Worm (Caenorhabditis elegans) whole organism, L4 larva: ENCODE results near the gene F38B2.6.

Experiments
- F10B5.3 ChIP-seq: sonication (generic microtip); optimal IDR thresholded peaks from 2 replicates; lab custom pipeline; 2016; ENCODE audit warnings: mild to moderate bottlenecking, missing genetic modification characterization, missing compliant biosample characterization
- F37D6.2 ChIP-seq: sonication (generic microtip); optimal IDR thresholded peaks from 2 replicates; lab custom pipeline; 2016; ENCODE audit warnings: mild to moderate bottlenecking, missing genetic modification characterization, missing compliant biosample characterization
- T20F7.1 ChIP-seq: fragments of 200-800 bp; sonication (Bioruptor generic); optimal IDR thresholded peaks from 2 replicates; lab custom pipeline; 2018; ENCODE audit warnings: mild to moderate bottlenecking, missing genetic modification characterization, missing compliant biosample characterization
- T26A8.4 ChIP-seq: fragments of 200-800 bp; sonication (Bioruptor generic); IDR thresholded peaks from 2 replicates; pipeline ENCODE4 v1.3.6; 2022; ENCODE audit warnings: missing genetic modification characterization, missing compliant biosample characterization
- Y48G9A.11 ChIP-seq: fragments of 200-800 bp; sonication (Bioruptor generic); IDR thresholded peaks from 2 replicates; pipeline ENCODE4 v1.3.6; 2022; ENCODE audit warnings: missing genetic modification reagents, missing genetic modification characterization, missing compliant biosample characterization
- Y5F2A.4 ChIP-seq: fragments of 200-800 bp; sonication (Bioruptor generic); optimal IDR thresholded peaks from 2 replicates; lab custom pipeline; 2018; ENCODE audit warnings: mild to moderate bottlenecking, missing genetic modification characterization, missing compliant biosample characterization
- Y75B8A.6 ChIP-seq: fragments of 200-800 bp; sonication (Bioruptor generic); IDR thresholded peaks from 2 replicates; pipeline ENCODE4 v1.3.6; 2022; ENCODE audit warnings: missing genetic modification reagents, missing genetic modification characterization, missing compliant biosample characterization
- ZK546.5 ChIP-seq, 2 experiments: sonication (generic microtip); optimal IDR thresholded peaks; 2 replicates each; lab custom pipeline; 2017; ENCODE audit warnings: missing biosample characterization in 2 of 2, missing genetic modification characterization in 2 of 2
- aly-2 ChIP-seq: sonication (generic microtip); optimal IDR thresholded peaks from 2 replicates; lab custom pipeline; 2018; ENCODE audit warnings: missing biosample characterization, missing genetic modification characterization
- ceh-28 ChIP-seq: fragments of 150-350 bp; optimal IDR thresholded peaks from 2 replicates; lab custom pipeline; 2014; ENCODE audit warnings: missing biosample characterization, missing genetic modification reagents, missing genetic modification characterization
- ceh-32 ChIP-seq: sonication (generic microtip); optimal IDR thresholded peaks from 2 replicates; lab custom pipeline; 2016; ENCODE audit warnings: mild to moderate bottlenecking, missing genetic modification characterization, missing compliant biosample characterization; ENCODE audit not compliant: poor library complexity
- ceh-62 ChIP-seq: sonication (generic microtip); optimal IDR thresholded peaks from 2 replicates; lab custom pipeline; 2017; ENCODE audit warnings: missing biosample characterization, missing genetic modification characterization
- ctbp-1 ChIP-seq: fragments of 200-800 bp; sonication (Bioruptor generic); IDR thresholded peaks from 2 replicates; pipeline ENCODE4 v1.3.6; 2022; ENCODE audit warnings: missing genetic modification reagents, missing genetic modification characterization, missing compliant biosample characterization
- dmd-6 ChIP-seq: fragments of 200-800 bp; sonication (Bioruptor generic); IDR thresholded peaks from 2 replicates; pipeline ENCODE4 v1.3.6; 2022; ENCODE audit warnings: missing genetic modification reagents, missing genetic modification characterization, missing compliant biosample characterization
- duxl-1 ChIP-seq: sonication (generic microtip); optimal IDR thresholded peaks from 2 replicates; lab custom pipeline; 2016; ENCODE audit warnings: mild to moderate bottlenecking, missing genetic modification characterization, moderate library complexity, missing compliant biosample characterization; ENCODE audit not compliant: poor library complexity
- egl-27 ChIP-seq: sonication (generic microtip); optimal IDR thresholded peaks from 3 replicates; lab custom pipeline; 2017; ENCODE audit warnings: missing biosample characterization, missing genetic modification reagents, missing genetic modification characterization
- egl-43 ChIP-seq: fragments of 200-800 bp; sonication (Bioruptor generic); IDR thresholded peaks from 2 replicates; pipeline ENCODE4 v1.3.6; 2022; ENCODE audit warnings: missing genetic modification reagents, missing genetic modification characterization, missing compliant biosample characterization
- hmg-1.1 ChIP-seq: fragments of 200-800 bp; sonication (Bioruptor generic); IDR thresholded peaks from 2 replicates; pipeline ENCODE4 v1.3.6; 2022; ENCODE audit warnings: missing genetic modification reagents, missing genetic modification characterization, missing compliant biosample characterization
- lin-1 ChIP-seq: fragments of 200-800 bp; sonication (Bioruptor generic); IDR thresholded peaks from 2 replicates; pipeline ENCODE4 v1.3.6; 2022; ENCODE audit warnings: missing genetic modification reagents, missing genetic modification characterization, missing compliant biosample characterization
- lin-13 ChIP-seq: fragments of 150-350 bp; optimal IDR thresholded peaks from 2 replicates; lab custom pipeline; 2014; ENCODE audit warnings: missing biosample characterization, missing genetic modification reagents, missing genetic modification characterization
- lin-29 ChIP-seq: fragments of 200-800 bp; sonication (Bioruptor generic); IDR thresholded peaks from 2 replicates; pipeline ENCODE4 v1.3.6; 2022; ENCODE audit warnings: missing genetic modification reagents, missing genetic modification characterization, missing compliant biosample characterization
- madf-5 ChIP-seq, 2 experiments: fragments of 200-800 bp; sonication (Bioruptor generic); IDR thresholded peaks; 2 replicates each; pipeline ENCODE4 v1.3.6; 2022; ENCODE audit warnings: missing compliant biosample characterization in 2 of 2, missing genetic modification characterization in 2 of 2
- madf-9 ChIP-seq: fragments of 200-800 bp; sonication (Bioruptor generic); conservative IDR thresholded peaks from 2 replicates; pipeline ENCODE4 v1.3.6; 2022; ENCODE audit warnings: missing genetic modification reagents, missing genetic modification characterization, missing compliant biosample characterization
- mdt-29 ChIP-seq: fragments of 200-800 bp; sonication (Bioruptor generic); IDR thresholded peaks from 2 replicates; pipeline ENCODE4 v1.3.6; 2022; ENCODE audit warnings: missing genetic modification reagents, missing genetic modification characterization, missing compliant biosample characterization
- mep-1 ChIP-seq: fragments of 150-350 bp; sonication (generic microtip); optimal IDR thresholded peaks from 3 replicates; lab custom pipeline; 2014; ENCODE audit warnings: missing biosample characterization, missing genetic modification characterization
- mes-2 ChIP-seq: sonication (generic microtip); optimal IDR thresholded peaks from 2 replicates; lab custom pipeline; 2016; ENCODE audit warnings: missing genotype, mild to moderate bottlenecking, missing genetic modification characterization, missing compliant biosample characterization; ENCODE audit not compliant: poor library complexity, severe bottlenecking
- mxl-2 ChIP-seq: fragments of 200-800 bp; sonication (Bioruptor generic); conservative IDR thresholded peaks from 2 replicates; pipeline ENCODE4 v1.3.6; 2022; ENCODE audit warnings: missing genetic modification reagents, missing genetic modification characterization, missing compliant biosample characterization
- nhr-10 ChIP-seq: fragments of 150-350 bp; optimal IDR thresholded peaks from 2 replicates; lab custom pipeline; 2014; ENCODE audit warnings: missing biosample characterization, missing genetic modification characterization
- nhr-102 ChIP-seq: sonication (generic microtip); optimal IDR thresholded peaks from 2 replicates; lab custom pipeline; 2016; ENCODE audit warnings: mild to moderate bottlenecking, missing genetic modification characterization, moderate library complexity, missing compliant biosample characterization
- nhr-11 ChIP-seq: fragments of 150-350 bp; optimal IDR thresholded peaks from 2 replicates; lab custom pipeline; 2014; ENCODE audit warnings: missing biosample characterization, missing genetic modification characterization
- nhr-237 ChIP-seq: sonication (generic microtip); optimal IDR thresholded peaks from 2 replicates; lab custom pipeline; 2017; ENCODE audit warnings: missing biosample characterization, missing genetic modification characterization
- nhr-25 ChIP-seq: sonication (generic microtip); optimal IDR thresholded peaks from 2 replicates; lab custom pipeline; 2017; ENCODE audit warnings: missing genetic modification characterization, mild to moderate bottlenecking, missing compliant biosample characterization, antibody characterized with exemption, moderate library complexity, borderline replicate concordance; ENCODE audit not compliant: insufficient read depth
- nhr-28 ChIP-seq: fragments of 150-350 bp; optimal IDR thresholded peaks from 2 replicates; lab custom pipeline; 2014; ENCODE audit warnings: missing biosample characterization, missing genetic modification characterization
- nhr-42 ChIP-seq: fragments of 200-800 bp; sonication (Bioruptor generic); IDR thresholded peaks from 2 replicates; pipeline ENCODE4 v1.3.6; 2022; ENCODE audit warnings: missing genetic modification characterization, missing compliant biosample characterization
- nhr-6 ChIP-seq: fragments of 150-350 bp; optimal IDR thresholded peaks from 2 replicates; lab custom pipeline; 2014; ENCODE audit warnings: missing biosample characterization, missing genetic modification characterization
- nhr-77 ChIP-seq: fragments of 150-350 bp; optimal IDR thresholded peaks from 2 replicates; lab custom pipeline; 2014; ENCODE audit warnings: missing biosample characterization, missing genetic modification characterization
- pha-4 ChIP-seq, 2 experiments: fragments of 150-350 bp in 1 of 2; fragments of 200-800 bp in 1 of 2; sonication (Bioruptor generic) in 1 of 2; IDR thresholded peaks in 1 of 2; optimal IDR thresholded peaks in 1 of 2; 2 replicates each; pipeline versions ENCODE4 v1.3.6 to Lab custom; 2014 to 2022; ENCODE audit warnings: missing genetic modification characterization in 2 of 2, missing genetic modification reagents in 2 of 2, missing biosample characterization in 1 of 2, missing compliant biosample characterization in 1 of 2
- php-3 ChIP-seq: fragments of 200-800 bp; sonication (Bioruptor generic); IDR thresholded peaks from 2 replicates; pipeline ENCODE4 v1.3.6; 2022; ENCODE audit warnings: missing genetic modification reagents, missing genetic modification characterization, missing compliant biosample characterization
- saeg-2 ChIP-seq: fragments of 200-800 bp; sonication (Bioruptor generic); IDR thresholded peaks from 2 replicates; pipeline ENCODE4 v1.3.6; 2022; ENCODE audit warnings: missing genetic modification reagents, missing genetic modification characterization, missing compliant biosample characterization
- sdz-12 ChIP-seq: fragments of 200-800 bp; sonication (Bioruptor generic); optimal IDR thresholded peaks from 2 replicates; lab custom pipeline; 2018; ENCODE audit warnings: mild to moderate bottlenecking, missing genetic modification characterization, missing compliant biosample characterization
- set-16 ChIP-seq: fragments of 200-800 bp; sonication (Bioruptor generic); IDR thresholded peaks from 2 replicates; pipeline ENCODE4 v1.3.6; 2022; ENCODE audit warnings: missing genetic modification reagents, missing genetic modification characterization, missing compliant biosample characterization
- snpc-4 ChIP-seq: fragments of 150-350 bp; optimal IDR thresholded peaks from 2 replicates; lab custom pipeline; 2014; ENCODE audit warnings: missing biosample characterization, missing genetic modification characterization
- unc-39 ChIP-seq: sonication (generic microtip); optimal IDR thresholded peaks from 2 replicates; lab custom pipeline; 2017; ENCODE audit warnings: missing biosample characterization, missing genetic modification characterization
- unc-62 ChIP-seq, 3 experiments: fragments of 150-350 bp in 1 of 3; sonication (generic microtip); optimal IDR thresholded peaks in 2 of 3; peaks in 1 of 3; 1 replicate in 1 of 3; 2 replicates in 2 of 3; lab custom pipeline; 2014 to 2017; ENCODE audit warnings: missing biosample characterization in 3 of 3, missing genetic modification characterization in 3 of 3, missing genetic modification reagents in 3 of 3, missing genotype in 1 of 3
- vab-7 ChIP-seq: fragments of 200-800 bp; sonication (Bioruptor generic); IDR thresholded peaks from 2 replicates; pipeline ENCODE4 v1.3.6; 2022; ENCODE audit warnings: missing genetic modification reagents, missing genetic modification characterization, missing compliant biosample characterization
- zfp-2 ChIP-seq: sonication (generic microtip); optimal IDR thresholded peaks from 2 replicates; lab custom pipeline; 2016; ENCODE audit warnings: mild to moderate bottlenecking, missing genetic modification characterization, missing compliant biosample characterization
- zfp-3 ChIP-seq: fragments of 200-800 bp; sonication (Bioruptor generic); conservative IDR thresholded peaks from 2 replicates; pipeline ENCODE4 v1.3.6; 2022; ENCODE audit warnings: missing genetic modification reagents, missing genetic modification characterization, missing compliant biosample characterization
- zip-2 ChIP-seq: fragments of 150-350 bp; optimal IDR thresholded peaks from 2 replicates; lab custom pipeline; 2014; ENCODE audit warnings: missing biosample characterization, missing genetic modification characterization
- ztf-7 ChIP-seq: fragments of 150-350 bp; optimal IDR thresholded peaks from 2 replicates; lab custom pipeline; 2014; ENCODE audit warnings: missing biosample characterization, missing genetic modification characterization

Gene F38B2.6

ce11 chrX:11299642-11300307 lies 18.7 kb upstream of the F38B2.6 start, which contains the start of the genes snrp-40.1 and F08G12.3:
snrp-40.1 (minus strand) TSS chrX:11299784.
F08G12.3 (plus strand) TSS chrX:11300257.
- TF ChIP-seq hmg-1.1 (GFP tag; lab: Robert Waterston, UW): peak; percentile 92
- TF ChIP-seq nhr-10 (tag; lab: Kevin White, UChicago): no peak
- peak; percentile 94 for TF ChIP-seq nhr-11 (tag; lab: Kevin White, UChicago)
- peak; percentile 30; the same call in 1 of the 2 replicates for TF ChIP-seq vab-7 (GFP tag; lab: Robert Waterston, UW)
- TF ChIP-seq zip-2 (tag; lab: Kevin White, UChicago): no peak
- no peak for TF ChIP-seq aly-2 (tag; lab: Kevin White, UChicago)
- TF ChIP-seq zfp-2: no peak
- no peak for TF ChIP-seq nhr-42 (GFP tag; lab: Robert Waterston, UW)
- TF ChIP-seq snpc-4 (tag; lab: Kevin White, UChicago): no peak
- no peak for TF ChIP-seq Y48G9A.11 (GFP tag; lab: Robert Waterston, UW)
- TF ChIP-seq set-16 (GFP tag; lab: Robert Waterston, UW): no peak; the same call in none of the 2 replicates
- TF ChIP-seq lin-13: peak; percentile 28
- TF ChIP-seq Y5F2A.4 (GFP tag; lab: Kevin White, UChicago): no peak
- no peak for TF ChIP-seq saeg-2 (GFP tag; lab: Robert Waterston, UW)
- no peak for TF ChIP-seq F10B5.3 (tag; lab: Kevin White, UChicago)
- peak; percentile 51; the same call in 1 of the 2 replicates for TF ChIP-seq T26A8.4
- no peak for TF ChIP-seq ceh-62 (tag; lab: Kevin White, UChicago)
- TF ChIP-seq lin-29 (GFP tag; lab: Robert Waterston, UW): no peak
- no peak for TF ChIP-seq mdt-29 (GFP tag; lab: Robert Waterston, UW)
- TF ChIP-seq pha-4 (GFP tag; IDR thresholded peaks at IDR 0.05; lab: Robert Waterston, UW): no peak
- no peak for TF ChIP-seq pha-4 (tag; optimal IDR thresholded peaks at IDR 0.05; lab: Kevin White, UChicago)
- TF ChIP-seq lin-1 (GFP tag; lab: Robert Waterston, UW): no peak
- no peak for TF ChIP-seq egl-27 (tag; lab: Kevin White, UChicago)
- no peak; the same call in 1 of the 2 replicates for TF ChIP-seq ctbp-1 (GFP tag; lab: Robert Waterston, UW)
- TF ChIP-seq nhr-237 (tag; lab: Kevin White, UChicago): no peak
- no peak for TF ChIP-seq ceh-32 (tag; lab: Kevin White, UChicago)
- peak; percentile 27 for TF ChIP-seq madf-9 (GFP tag; lab: Robert Waterston, UW)
- TF ChIP-seq madf-5 (GFP tag; IDR thresholded peaks at IDR 0.05; lab: Robert Waterston, UW): no peak
- TF ChIP-seq dmd-6 (GFP tag; lab: Robert Waterston, UW): peak; percentile 79
- TF ChIP-seq mep-1: peak; percentile 94
- TF ChIP-seq unc-39 (tag; lab: Kevin White, UChicago): no peak
- TF ChIP-seq sdz-12 (GFP tag; lab: Kevin White, UChicago): no peak
- TF ChIP-seq egl-43: peak; percentile 73
- TF ChIP-seq php-3: no peak
- TF ChIP-seq duxl-1 (tag; lab: Kevin White, UChicago): no peak
- TF ChIP-seq ztf-7 (tag; lab: Kevin White, UChicago): no peak
- TF ChIP-seq nhr-25: peak; percentile 71
- TF ChIP-seq F37D6.2: peak; percentile 57
- peak; percentile 14 for TF ChIP-seq T20F7.1
- TF ChIP-seq mes-2 (tag; lab: Kevin White, UChicago): peak; percentile 88
- TF ChIP-seq nhr-77 (tag; lab: Kevin White, UChicago): peak; percentile 78
- TF ChIP-seq mxl-2: no peak
- TF ChIP-seq ceh-28 (tag; lab: Kevin White, UChicago): no peak
- no peak for TF ChIP-seq Y75B8A.6 (GFP tag; lab: Robert Waterston, UW)
- TF ChIP-seq ZK546.5 (tag; optimal IDR thresholded peaks at IDR 0.05; lab: Kevin White, UChicago): no peak
- TF ChIP-seq nhr-28 (tag; lab: Kevin White, UChicago): peak; percentile 97
- TF ChIP-seq nhr-102 (tag; lab: Kevin White, UChicago): peak; percentile 28
- TF ChIP-seq unc-62 (GFP tag; optimal IDR thresholded peaks at IDR 0.05 in 1 of 2; lab: Kevin White, UChicago): peak in 1 of 2 experiments; percentile 81
- no peak for TF ChIP-seq unc-62 (tag; optimal IDR thresholded peaks at IDR 0.05; lab: Kevin White, UChicago)
- no peak for TF ChIP-seq zfp-3 (GFP tag; lab: Robert Waterston, UW)
- TF ChIP-seq nhr-6: peak; percentile 86
